Fruit fly (Drosophila melanogaster): Measurements from ENCODE around the gene TBC1d7.

Gene TBC1d7

dm6 chr3R:24172379-24172778 lies 10.9 kb downstream of the TBC1d7 start, which contains the start of gene CG13606:
CG13606 (plus strand) TSS chr3R:24172628.
- TF ChIP-seq Lpt (GFP tag; optimal IDR thresholded peaks at IDR 0.05) (no peak), Eip78C (GFP tag) (no peak), CG16779 (tag; optimal IDR thresholded peaks at IDR 0.05) (no peak), CG3919 (GFP tag; optimal IDR thresholded peaks at IDR 0.05) (no peak), CG6276 (GFP tag; optimal IDR thresholded peaks at IDR 0.05) (no peak), eg (GFP tag; IDR thresholded peaks at IDR 0.05) (no peak), Hr38 (GFP tag; optimal IDR thresholded peaks at IDR 0.05) (no peak), CG8119 (GFP tag; IDR thresholded peaks at IDR 0.05) (no peak), dac (GFP tag; optimal IDR thresholded peaks at IDR 0.05) (no peak), CG31627 (GFP tag; optimal IDR thresholded peaks at IDR 0.05) (no peak), CG6163 (GFP tag; IDR thresholded peaks at IDR 0.05) (no peak), OdsH (GFP tag; optimal IDR thresholded peaks at IDR 0.05) (no peak), acj6 (GFP tag; optimal IDR thresholded peaks at IDR 0.05) (no peak), fd59A (GFP tag; optimal IDR thresholded peaks at IDR 0.05) (no peak)

- TF ChIP-seq Sox15 (GFP tag; optimal IDR thresholded peaks at IDR 0.05) = no peak
- TF ChIP-seq Ets21C (GFP tag; optimal IDR thresholded peaks at IDR 0.05) = no peak
- no peak for TF ChIP-seq CG3032 (tag; optimal IDR thresholded peaks at IDR 0.05)
- peak; percentile 34 for TF ChIP-seq Eip78C (GFP tag)
- TF ChIP-seq Smox (GFP tag; optimal IDR thresholded peaks at IDR 0.05) = no peak
- no peak for TF ChIP-seq CG16779 (tag; optimal IDR thresholded peaks at IDR 0.05)
- no peak for TF ChIP-seq CG6792 (GFP tag; optimal IDR thresholded peaks at IDR 0.05)
These were observed 24.7 kb downstream of the TBC1d7 start, which contains the start of gene mora for dm6 chr3R:24186188-24186587. mora (plus strand) TSS chr3R:24186359.

- TF ChIP-seq CG3032 (tag; optimal IDR thresholded peaks at IDR 0.05) = peak; percentile 48
- TF ChIP-seq Ets96B (tag; optimal IDR thresholded peaks at IDR 0.05) = no peak
- TF ChIP-seq CG8319 (GFP tag; optimal IDR thresholded peaks at IDR 0.05) = peak; percentile 40
- TF ChIP-seq CG11902 (GFP tag; optimal IDR thresholded peaks at IDR 0.05) = peak; percentile 45
- peak; percentile 73 for TF ChIP-seq OdsH (GFP tag; optimal IDR thresholded peaks at IDR 0.05)
- TF ChIP-seq Hr4 (GFP tag; optimal IDR thresholded peaks at IDR 0.05) = peak; percentile 78
- peak; percentile 22 for TF ChIP-seq CG8632 (GFP tag; optimal IDR thresholded peaks at IDR 0.05)
- peak; percentile 57; the same call in 2 of the 3 replicates for TF ChIP-seq eg (GFP tag; IDR thresholded peaks at IDR 0.05)
- peak; percentile 48 for TF ChIP-seq net (GFP tag; optimal IDR thresholded peaks at IDR 0.05)
- peak; percentile 67 for TF ChIP-seq Ets21C (GFP tag; optimal IDR thresholded peaks at IDR 0.05)
- TF ChIP-seq CG6792 (GFP tag; optimal IDR thresholded peaks at IDR 0.05) = peak; percentile 45
- TF ChIP-seq CG1621 (tag; optimal IDR thresholded peaks at IDR 0.05) = no peak
- peak; percentile 26 for TF ChIP-seq CG11762 (GFP tag; optimal IDR thresholded peaks at IDR 0.05; ENCODE audit: insufficient read depth)
- TF ChIP-seq topi (GFP tag; optimal IDR thresholded peaks at IDR 0.05) = peak; percentile 75
- peak; percentile 82 for TF ChIP-seq Hr39 (GFP tag; optimal IDR thresholded peaks at IDR 0.05)
- peak; percentile 64 for TF ChIP-seq CG6163 (GFP tag; IDR thresholded peaks at IDR 0.05)
- peak; percentile 63 for TF ChIP-seq CG34406 (GFP tag; optimal IDR thresholded peaks at IDR 0.05)
- TF ChIP-seq dac (GFP tag; optimal IDR thresholded peaks at IDR 0.05) = peak; percentile 14
- no peak for TF ChIP-seq Blimp-1 (GFP tag; optimal IDR thresholded peaks at IDR 0.05)
- peak; percentile 62 for TF ChIP-seq CG10631 (GFP tag; optimal IDR thresholded peaks at IDR 0.05)
- TF ChIP-seq Sox15 (GFP tag; optimal IDR thresholded peaks at IDR 0.05) = peak; percentile 64
- TF ChIP-seq acj6 (GFP tag; optimal IDR thresholded peaks at IDR 0.05) = peak; percentile 63
- TF ChIP-seq cyc (GFP tag; optimal IDR thresholded peaks at IDR 0.05) = peak; percentile 57
- TF ChIP-seq Met (GFP tag; optimal IDR thresholded peaks at IDR 0.05) = no peak
- peak; percentile 77 for TF ChIP-seq lz (GFP tag; optimal IDR thresholded peaks at IDR 0.05)
- TF ChIP-seq esn (GFP tag; optimal IDR thresholded peaks at IDR 0.05) = peak; percentile 81
- no peak for TF ChIP-seq Eip75B (GFP tag; optimal IDR thresholded peaks at IDR 0.05)
- TF ChIP-seq CG6854 (GFP tag; optimal IDR thresholded peaks at IDR 0.05) = no peak
- peak; percentile 65 for TF ChIP-seq CG32006 (GFP tag; optimal IDR thresholded peaks at IDR 0.05)
- TF ChIP-seq CG9139 (GFP tag; optimal IDR thresholded peaks at IDR 0.05) = no peak
- TF ChIP-seq CG11294 (GFP tag; IDR thresholded peaks at IDR 0.05) = peak; percentile 14; the same call in 1 of the 2 replicates
- peak; percentile 80 for TF ChIP-seq CG31627 (GFP tag; optimal IDR thresholded peaks at IDR 0.05)
- peak; percentile 35; the same call in 1 of the 3 replicates for TF ChIP-seq CG8119 (GFP tag; IDR thresholded peaks at IDR 0.05)
- peak; percentile 79 for TF ChIP-seq Sox14 (GFP tag; optimal IDR thresholded peaks at IDR 0.05)
- no peak for TF ChIP-seq CG7368 (GFP tag; optimal IDR thresholded peaks at IDR 0.05)
- TF ChIP-seq CG4318 (GFP tag; optimal IDR thresholded peaks at IDR 0.05) = peak; percentile 52
- peak; percentile 78 for TF ChIP-seq Eip78C (GFP tag)
- TF ChIP-seq pdm3 (GFP tag; optimal IDR thresholded peaks at IDR 0.05) = peak; percentile 74
- no peak for TF ChIP-seq Gug (GFP tag; IDR thresholded peaks at IDR 0.05)
- no peak for TF ChIP-seq ss (GFP tag; optimal IDR thresholded peaks at IDR 0.05)
These were observed 27.1 kb downstream of the TBC1d7 start, which contains the start of gene CG5515 for dm6 chr3R:24188619-24189018. CG5515 (minus strand) TSS chr3R:24188896.
